Worm (Caenorhabditis elegans): ENCODE results near the gene C18A11.4.

Gene C18A11.4

ce11 chrX:8036219-8036883 lies 9.0 kb upstream of the C18A11.4 start (continued):
- TF ChIP-seq ceh-27 (GFP tag; optimal IDR thresholded peaks at IDR 0.05), result peak; percentile 95
- peak; percentile 94 for TF ChIP-seq hmg-20 (GFP tag; IDR thresholded peaks at IDR 0.05)
- peak; percentile 80 for TF ChIP-seq ztf-18 (tag; optimal IDR thresholded peaks at IDR 0.05)
- TF ChIP-seq ets-4 (GFP tag; optimal IDR thresholded peaks at IDR 0.05), result peak; percentile 92
- peak; percentile 27 for TF ChIP-seq hrde-1 (tag; optimal IDR thresholded peaks at IDR 0.05; ENCODE audit: borderline replicate concordance)
- TF ChIP-seq D2030.7 (GFP tag; IDR thresholded peaks at IDR 0.05), result peak; percentile 69; the same call in 1 of the 2 replicates
- peak; percentile 97 for TF ChIP-seq dpff-1 (tag; optimal IDR thresholded peaks at IDR 0.05)
- TF ChIP-seq egl-18 (GFP tag; IDR thresholded peaks at IDR 0.05), result peak; percentile 94
- no peak; the same call in 1 of the 2 replicates for TF ChIP-seq attf-3 (GFP tag; conservative IDR thresholded peaks at IDR 0.05)
- TF ChIP-seq snpc-4 (GFP tag; optimal IDR thresholded peaks at IDR 0.05), result peak; percentile 68
- TF ChIP-seq snpc-4 (tag; optimal IDR thresholded peaks at IDR 0.05), result peak; percentile 69 to 87 (median 81)
- TF ChIP-seq xnd-1 (tag; optimal IDR thresholded peaks at IDR 0.05), result no peak
- TF ChIP-seq F33H1.4 (GFP tag; IDR thresholded peaks at IDR 0.05), result no peak; the same call in none of the 2 replicates
- peak; percentile 100 for TF ChIP-seq ztf-26 (tag; optimal IDR thresholded peaks at IDR 0.05)
- TF ChIP-seq pha-4 (tag; optimal IDR thresholded peaks at IDR 0.05), result peak; percentile 25
- peak; percentile 97 for TF ChIP-seq lin-26 (GFP tag; IDR thresholded peaks at IDR 0.05)
- peak; percentile 96 for TF ChIP-seq Y53G8AR.9 (GFP tag; conservative IDR thresholded peaks at IDR 0.05)
- TF ChIP-seq C17E4.6 (GFP tag; IDR thresholded peaks at IDR 0.05), result peak; percentile 55

- TF ChIP-seq die-1 (tag; optimal IDR thresholded peaks at IDR 0.05), result peak; percentile 53
- no peak for TF ChIP-seq F49E8.2 (tag; optimal IDR thresholded peaks at IDR 0.05; ENCODE audit: insufficient read depth)
- peak; percentile 31; the same call in 1 of the 2 replicates for TF ChIP-seq attf-6 (GFP tag; IDR thresholded peaks at IDR 0.05)
- TF ChIP-seq rpc-1 (optimal IDR thresholded peaks at IDR 0.05), result peak; percentile 44
- TF ChIP-seq rpc-1 (tag; optimal IDR thresholded peaks at IDR 0.05), result peak; percentile 69
- TF ChIP-seq B0261.1 (tag; optimal IDR thresholded peaks at IDR 0.05), result peak; percentile 35
- TF ChIP-seq him-1 (tag; optimal IDR thresholded peaks at IDR 0.05), result peak; percentile 50
- TF ChIP-seq Y56A3A.18 (GFP tag; IDR thresholded peaks at IDR 0.05), result 0 out of 2 replicates have a peak, but pooled peaks have one; percentile 55
- peak; percentile 29 for TF ChIP-seq ztf-18 (tag; optimal IDR thresholded peaks at IDR 0.05)
- TF ChIP-seq lin-26 (GFP tag; IDR thresholded peaks at IDR 0.05), result peak; percentile 89
- 0 out of 2 replicates have a peak, but pooled peaks have one; percentile 34 for TF ChIP-seq hmg-20 (GFP tag; IDR thresholded peaks at IDR 0.05)
- TF ChIP-seq F23B12.7 (tag; optimal IDR thresholded peaks at IDR 0.05; ENCODE audit: insufficient read depth), result no peak
- no peak for TF ChIP-seq ztf-28 (GFP tag; IDR thresholded peaks at IDR 0.05)
- TF ChIP-seq Y79H2A.3 (GFP tag; conservative IDR thresholded peaks at IDR 0.05), result no peak
- 0 out of 2 replicates have a peak, but pooled peaks have one; percentile 17 for TF ChIP-seq hmg-1.2 (GFP tag; IDR thresholded peaks at IDR 0.05)
- peak; percentile 66; the same call in 1 of the 2 replicates for TF ChIP-seq ztf-25 (GFP tag; IDR thresholded peaks at IDR 0.05)
- no peak for TF ChIP-seq nhr-80 (tag; optimal IDR thresholded peaks at IDR 0.05)
- peak; percentile 80 for TF ChIP-seq tbp1 (GFP tag; optimal IDR thresholded peaks at IDR 0.05)
- TF ChIP-seq ceh-58 (GFP tag; IDR thresholded peaks at IDR 0.05), result 0 out of 2 replicates have a peak, but pooled peaks have one; percentile 80
- 0 out of 2 replicates have a peak, but pooled peaks have one; percentile 14 for TF ChIP-seq egl-44 (GFP tag; IDR thresholded peaks at IDR 0.05)
These were observed 8.0 kb upstream of the C18A11.4 start for ce11 chrX:8037365-8037764.

DNA sequence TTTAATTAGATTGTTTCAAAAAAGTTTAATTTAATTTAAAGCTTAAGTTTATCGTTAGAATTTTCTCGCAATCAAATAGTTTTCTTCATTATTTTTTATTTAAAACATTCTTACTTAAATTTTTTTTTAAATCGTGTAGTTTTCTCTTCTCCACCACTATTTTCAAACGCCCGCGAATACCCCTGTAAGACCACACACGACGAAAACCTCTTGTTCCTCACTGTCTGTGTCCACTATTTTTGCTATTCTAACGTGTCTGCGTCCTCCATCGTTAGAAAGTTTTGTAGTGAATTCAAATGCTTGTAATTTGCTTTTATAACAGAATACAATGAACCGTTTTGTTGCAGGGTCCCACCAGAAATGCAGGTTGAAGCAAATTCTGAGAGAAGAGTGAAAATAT lies 4.4 kb upstream of the C18A11.4 start, which contains the start of gene xol-1:
Gene xol-1 (plus strand): TSS at position 347 of the 400 bp plus-strand sequence.
- TF ChIP-seq Y56A3A.18 (GFP tag; IDR thresholded peaks at IDR 0.05) (no peak), ztf-28 (GFP tag; IDR thresholded peaks at IDR 0.05) (no peak), hlh-12 (tag; optimal IDR thresholded peaks at IDR 0.05) (no peak), rec-8 (tag; optimal IDR thresholded peaks at IDR 0.05) (no peak), egrh-3 (GFP tag; IDR thresholded peaks at IDR 0.05) (no peak), bed-2 (GFP tag; IDR thresholded peaks at IDR 0.05) (no peak), zim-3 (tag; optimal IDR thresholded peaks at IDR 0.05) (no peak)
